Worm (Caenorhabditis elegans) whole organism, early embryonic: Measurements from ENCODE around the gene C07E3.9.

Experiments
- ama-1 ChIP-seq: fragments of 150-350 bp; optimal IDR thresholded peaks from 2 replicates; lab custom pipeline; 2014
- flt-1 ChIP-seq: fragments of 200-800 bp; sonication (Bioruptor generic); IDR thresholded peaks from 2 replicates; pipeline ENCODE4 v1.3.6; 2022; ENCODE audit warnings: missing genetic modification characterization, missing compliant biosample characterization
- hmg-4 ChIP-seq: fragments of 200-800 bp; sonication (Bioruptor generic); optimal IDR thresholded peaks from 2 replicates; lab custom pipeline; 2018; ENCODE audit warnings: mild to moderate bottlenecking, missing genetic modification characterization, missing compliant biosample characterization
- hnd-1 ChIP-seq: sonication (generic microtip); optimal IDR thresholded peaks from 2 replicates; lab custom pipeline; 2016; ENCODE audit warnings: missing genetic modification characterization, missing compliant biosample characterization
- scrt-1 ChIP-seq: fragments of 200-800 bp; sonication (Bioruptor generic); IDR thresholded peaks from 2 replicates; pipeline ENCODE4 v1.3.6; 2022; ENCODE audit warnings: missing genetic modification characterization, missing compliant biosample characterization
- sea-1 ChIP-seq: fragments of 200-800 bp; sonication (Bioruptor generic); conservative IDR thresholded peaks from 2 replicates; pipeline ENCODE4 v1.3.6; 2022; ENCODE audit warnings: missing genetic modification characterization, missing compliant biosample characterization

ce11 chrII:10390250-10390821, 39.8 kb downstream of the C07E3.9 start:
- TF ChIP-seq ama-1 (lab: Kevin White, UChicago) (no peak), flt-1 (GFP tag; lab: Robert Waterston, UW) (no peak), hmg-4 (GFP tag; lab: Kevin White, UChicago) (no peak), hnd-1 (tag; lab: Kevin White, UChicago) (no peak), sea-1 (GFP tag; lab: Robert Waterston, UW) (no peak), scrt-1 (GFP tag; lab: Robert Waterston, UW) (no peak)
